Fruit fly (Drosophila melanogaster): ENCODE data around the gene CG12278.

The CG12278 gene

DNA sequence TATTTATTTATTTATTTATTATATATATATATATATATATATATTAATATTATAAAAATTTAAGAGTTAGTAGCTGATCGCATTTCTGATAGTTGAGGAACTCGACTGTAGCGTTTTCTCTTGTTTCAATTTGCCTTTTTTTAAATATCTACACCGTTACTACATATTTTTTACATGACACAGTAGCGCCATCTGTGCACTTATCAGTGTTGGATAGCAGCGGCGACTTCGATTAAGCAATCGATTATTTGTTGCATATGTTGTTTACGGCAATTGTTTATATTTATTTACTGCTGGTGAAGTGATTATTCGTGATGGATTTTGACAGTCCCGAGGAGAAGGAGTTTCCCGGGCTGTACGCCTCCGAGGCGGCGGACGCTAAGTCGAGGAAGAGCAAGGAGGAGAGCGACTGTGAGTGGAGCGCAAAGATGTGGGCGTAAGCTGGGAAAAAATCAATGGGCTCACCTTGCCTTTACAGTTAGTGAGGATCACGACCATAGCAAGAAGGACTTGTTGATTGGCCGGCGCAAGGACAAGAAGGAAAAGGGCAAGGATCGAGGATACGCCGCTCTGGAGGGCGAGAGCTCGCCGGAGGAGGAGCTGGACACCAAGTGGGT, 26.3 kb upstream of the CG12278 start, which contains the start of gene Rlip (continued):
- peak; percentile 55; the same call in 2 of the 3 replicates for TF ChIP-seq ken (GFP tag; IDR thresholded peaks at IDR 0.05)
- TF ChIP-seq B-H1 (GFP tag; IDR thresholded peaks at IDR 0.05) = no peak
- no peak for TF ChIP-seq gce (GFP tag; IDR thresholded peaks at IDR 0.05)
- TF ChIP-seq CG18011 (GFP tag; optimal IDR thresholded peaks at IDR 0.05) = no peak
- no peak for TF ChIP-seq CG10959 (GFP tag; IDR thresholded peaks at IDR 0.05)
- TF ChIP-seq lab (GFP tag; optimal IDR thresholded peaks at IDR 0.05) = peak; percentile 63
- TF ChIP-seq CG1233 (GFP tag; optimal IDR thresholded peaks at IDR 0.05) = peak; percentile 35
- TF ChIP-seq CG15479 (GFP tag; optimal IDR thresholded peaks at IDR 0.05) = no peak
- TF ChIP-seq CG15696 (tag; optimal IDR thresholded peaks at IDR 0.05) = peak; percentile 15
- no peak; the same call in 1 of the 2 replicates for TF ChIP-seq CG10366 (GFP tag; IDR thresholded peaks at IDR 0.05)
- TF ChIP-seq peb (GFP tag; IDR thresholded peaks at IDR 0.05) = no peak
- TF ChIP-seq CG17802 (tag; optimal IDR thresholded peaks at IDR 0.05) = peak; percentile 43
- peak; percentile 22 for TF ChIP-seq NK7.1 (GFP tag; optimal IDR thresholded peaks at IDR 0.05)
- no peak for TF ChIP-seq CG13424 (tag; optimal IDR thresholded peaks at IDR 0.05)
- TF ChIP-seq trh (GFP tag; optimal IDR thresholded peaks at IDR 0.05) = no peak
- TF ChIP-seq dmrt99B (tag; optimal IDR thresholded peaks at IDR 0.05) = peak; percentile 12
- TF ChIP-seq lov (optimal IDR thresholded peaks at IDR 0.05) = no peak
- no peak for TF ChIP-seq lov (GFP tag; IDR thresholded peaks at IDR 0.05)
- TF ChIP-seq fd3F (GFP tag; optimal IDR thresholded peaks at IDR 0.05) = no peak
- TF ChIP-seq CG16813 (GFP tag; IDR thresholded peaks at IDR 0.05; ENCODE audit: partially characterized antibody) = peak; percentile 62
- TF ChIP-seq CG13775 (GFP tag; optimal IDR thresholded peaks at IDR 0.05) = no peak
- no peak for TF ChIP-seq cwo (GFP tag; optimal IDR thresholded peaks at IDR 0.05)
- peak; percentile 75 for TF ChIP-seq CG33213 (GFP tag; optimal IDR thresholded peaks at IDR 0.05)
- no peak; the same call in 1 of the 2 replicates for TF ChIP-seq ro (GFP tag; IDR thresholded peaks at IDR 0.05)
- peak; percentile 59; the same call in 2 of the 3 replicates for TF ChIP-seq HLH4C (GFP tag; IDR thresholded peaks at IDR 0.05; ENCODE audit: partially characterized antibody)
- no peak for TF ChIP-seq pros (GFP tag; optimal IDR thresholded peaks at IDR 0.05)
- no peak for TF ChIP-seq CG8388 (GFP tag; optimal IDR thresholded peaks at IDR 0.05)
- peak; percentile 65 for TF ChIP-seq Side (GFP tag; optimal IDR thresholded peaks at IDR 0.05)
- peak; percentile 70 for TF ChIP-seq sisA (GFP tag; IDR thresholded peaks at IDR 0.05)
- TF ChIP-seq exex (tag; optimal IDR thresholded peaks at IDR 0.05) = peak; percentile 18
- peak; percentile 11 for TF ChIP-seq dmrt11E (tag; optimal IDR thresholded peaks at IDR 0.05)
- TF ChIP-seq Lim3 (GFP tag; IDR thresholded peaks at IDR 0.05) = no peak
- no peak for TF ChIP-seq CG2129 (GFP tag; IDR thresholded peaks at IDR 0.05; ENCODE audit: partially characterized antibody)
- no peak for TF ChIP-seq CG8359 (GFP tag; optimal IDR thresholded peaks at IDR 0.05; ENCODE audit: borderline replicate concordance)
- TF ChIP-seq fru (optimal IDR thresholded peaks at IDR 0.05) = no peak
- peak; percentile 3 for TF ChIP-seq ERR (GFP tag; optimal IDR thresholded peaks at IDR 0.05)
- TF ChIP-seq zf30C (GFP tag; optimal IDR thresholded peaks at IDR 0.05) = no peak
- peak; percentile 38; the same call in 1 of the 4 replicates for TF ChIP-seq Dll (GFP tag; IDR thresholded peaks at IDR 0.05; ENCODE audit: partially characterized antibody)
- TF ChIP-seq Hand (GFP tag; optimal IDR thresholded peaks at IDR 0.05) = no peak
- peak; percentile 7 for TF ChIP-seq Bdp1 (GFP tag; optimal IDR thresholded peaks at IDR 0.05)
- 0 out of 2 replicates have a peak, but pooled peaks have one; percentile 18 for TF ChIP-seq CG14441 (GFP tag; IDR thresholded peaks at IDR 0.05)
- TF ChIP-seq CG8281 (tag; optimal IDR thresholded peaks at IDR 0.05) = no peak
- no peak for TF ChIP-seq Usf (GFP tag; optimal IDR thresholded peaks at IDR 0.05)
- peak; percentile 24 for TF ChIP-seq CG17359 (tag; optimal IDR thresholded peaks at IDR 0.05)
- no peak for TF ChIP-seq CG18476 (GFP tag; optimal IDR thresholded peaks at IDR 0.05)
- TF ChIP-seq Dad (GFP tag; optimal IDR thresholded peaks at IDR 0.05) = peak; percentile 45
- TF ChIP-seq Mad (GFP tag; optimal IDR thresholded peaks at IDR 0.05) = peak; percentile 24
- TF ChIP-seq scrt (GFP tag; optimal IDR thresholded peaks at IDR 0.05) = peak; percentile 90
- TF ChIP-seq ttk (GFP tag; IDR thresholded peaks at IDR 0.05) = no peak; the same call in 1 of the 2 replicates
